Fruit fly (Drosophila melanogaster): Measurements from ENCODE around the gene beg.

Gene beg

dm6 chr3L:17024095-17024639 lies 11.3 kb upstream of the beg start, which contains the start of gene Fit2 (continued):
- no peak for TF ChIP-seq CG1792 (GFP tag; optimal IDR thresholded peaks at IDR 0.05)
- no peak for TF ChIP-seq HmgD (GFP tag; optimal IDR thresholded peaks at IDR 0.05)
- no peak for TF ChIP-seq CG2678 (tag; optimal IDR thresholded peaks at IDR 0.05)
- TF ChIP-seq org-1 (GFP tag; optimal IDR thresholded peaks at IDR 0.05) = no peak
- no peak for TF ChIP-seq en (GFP tag; optimal IDR thresholded peaks at IDR 0.05)
- TF ChIP-seq Usf (GFP tag; optimal IDR thresholded peaks at IDR 0.05) = no peak
- TF ChIP-seq crp (GFP tag; optimal IDR thresholded peaks at IDR 0.05) = peak in 1 of 2 experiments; percentile 49
- no peak for TF ChIP-seq sima (GFP tag; optimal IDR thresholded peaks at IDR 0.05)
- TF ChIP-seq bab2 (GFP tag; optimal IDR thresholded peaks at IDR 0.05) = no peak
- TF ChIP-seq CG12659 (GFP tag; optimal IDR thresholded peaks at IDR 0.05) = peak; percentile 9
- no peak for TF ChIP-seq Kr (GFP tag; optimal IDR thresholded peaks at IDR 0.05)
- TF ChIP-seq Chrac-16 (GFP tag; optimal IDR thresholded peaks at IDR 0.05) = no peak
- TF ChIP-seq Bteb2 (GFP tag; optimal IDR thresholded peaks at IDR 0.05) = no peak
- TF ChIP-seq CG14050 (GFP tag; IDR thresholded peaks at IDR 0.05) = no peak
- no peak for TF ChIP-seq CG3407 (GFP tag; optimal IDR thresholded peaks at IDR 0.05)
- no peak for TF ChIP-seq CG7372 (GFP tag; IDR thresholded peaks at IDR 0.05)
- TF ChIP-seq so (GFP tag; IDR thresholded peaks at IDR 0.05) = no peak
- no peak for TF ChIP-seq Jarid2 (GFP tag; optimal IDR thresholded peaks at IDR 0.05)
- TF ChIP-seq nerfin-2 (GFP tag; IDR thresholded peaks at IDR 0.05; ENCODE audit: partially characterized antibody) = peak; percentile 100
- TF ChIP-seq CG3726 (GFP tag; IDR thresholded peaks at IDR 0.05) = no peak
- TF ChIP-seq tna (GFP tag; IDR thresholded peaks at IDR 0.05; ENCODE audit: partially characterized antibody) = peak; percentile 100
- no peak for TF ChIP-seq Hsf (GFP tag; optimal IDR thresholded peaks at IDR 0.05)
- no peak for TF ChIP-seq CG18619 (GFP tag; optimal IDR thresholded peaks at IDR 0.05)
- TF ChIP-seq CG11085 (GFP tag; IDR thresholded peaks at IDR 0.05) = no peak
- TF ChIP-seq gfzf (GFP tag; optimal IDR thresholded peaks at IDR 0.05) = no peak
- TF ChIP-seq MTF-1 (GFP tag; optimal IDR thresholded peaks at IDR 0.05; ENCODE audit: borderline replicate concordance) = no peak
- TF ChIP-seq CG4424 (GFP tag; optimal IDR thresholded peaks at IDR 0.05) = no peak
- TF ChIP-seq ci (GFP tag; IDR thresholded peaks at IDR 0.05) = no peak
- TF ChIP-seq CG7786 (GFP tag; optimal IDR thresholded peaks at IDR 0.05) = no peak
- TF ChIP-seq Sin3A (optimal IDR thresholded peaks at IDR 0.05) = no peak
- no peak for TF ChIP-seq CG7987 (GFP tag; optimal IDR thresholded peaks at IDR 0.05)
- TF ChIP-seq Awh (GFP tag; IDR thresholded peaks at IDR 0.05) = no peak
- no peak for TF ChIP-seq GATAe (GFP tag; conservative IDR thresholded peaks at IDR 0.05)
- TF ChIP-seq CG10979 (tag; optimal IDR thresholded peaks at IDR 0.05) = no peak
- no peak for TF ChIP-seq pho (GFP tag; optimal IDR thresholded peaks at IDR 0.05)
- TF ChIP-seq CG1233 (GFP tag; optimal IDR thresholded peaks at IDR 0.05) = no peak
- no peak for TF ChIP-seq ATbp (GFP tag; optimal IDR thresholded peaks at IDR 0.05)
- TF ChIP-seq cato (GFP tag; optimal IDR thresholded peaks at IDR 0.05; ENCODE audit: borderline replicate concordance) = no peak
- no peak for TF ChIP-seq CG18764 (GFP tag; optimal IDR thresholded peaks at IDR 0.05)
- no peak for TF ChIP-seq CG31224 (GFP tag; IDR thresholded peaks at IDR 0.05)
- TF ChIP-seq Poxn (GFP tag; IDR thresholded peaks at IDR 0.05) = no peak
- TF ChIP-seq lola (GFP tag; optimal IDR thresholded peaks at IDR 0.05) = no peak
- no peak for TF ChIP-seq fd102C (GFP tag; optimal IDR thresholded peaks at IDR 0.05)
- TF ChIP-seq CG5953 (GFP tag; IDR thresholded peaks at IDR 0.05) = no peak
- TF ChIP-seq Bgb (GFP tag; IDR thresholded peaks at IDR 0.05; ENCODE audit: partially characterized antibody) = peak; percentile 99
- TF ChIP-seq CG1832 (GFP tag; optimal IDR thresholded peaks at IDR 0.05) = no peak
- no peak for TF ChIP-seq CG13424 (tag; optimal IDR thresholded peaks at IDR 0.05)
- no peak for TF ChIP-seq Neu2 (GFP tag; optimal IDR thresholded peaks at IDR 0.05; ENCODE audit: borderline replicate concordance)
- TF ChIP-seq fd96Cb (tag; optimal IDR thresholded peaks at IDR 0.05) = no peak
- no peak for TF ChIP-seq CG10274 (GFP tag; optimal IDR thresholded peaks at IDR 0.05)
- TF ChIP-seq CG14014 (GFP tag; IDR thresholded peaks at IDR 0.05) = no peak

Data from whole organism, embryonic.